Fruit fly (Drosophila melanogaster) whole organism, embryonic: ENCODE results near the gene CG44174.
A peak's percentile ranks its signal among the peaks of the same experiment; 100 is the strongest.

Source experiments
- C15 ChIP-seq: fragments of 200-800 bp; sonication (Bioruptor generic); IDR thresholded peaks from 3 replicates; pipeline ENCODE4 v1.3.6; 2022; ENCODE audit warnings: missing biosample characterization, missing genetic modification characterization
- CG10147 ChIP-seq: fragments of 200-800 bp; sonication (Bioruptor generic); optimal IDR thresholded peaks from 2 replicates; lab custom pipeline; 2019; ENCODE audit warnings: missing biosample characterization, mild to moderate bottlenecking, missing genetic modification characterization, moderate library complexity
- CG10959 ChIP-seq: fragments of 200-800 bp; sonication (Bioruptor generic); IDR thresholded peaks from 2 replicates; pipeline ENCODE4 v1.3.6; 2022; ENCODE audit warnings: missing biosample characterization, missing genetic modification characterization
- CG11398 ChIP-seq: fragments of 200-800 bp; sonication (Bioruptor generic); optimal IDR thresholded peaks from 2 replicates; lab custom pipeline; 2016; ENCODE audit warnings: missing biosample characterization, missing genetic modification characterization
- CG12744 ChIP-seq: fragments of 200-800 bp; sonication (Bioruptor generic); optimal IDR thresholded peaks from 2 replicates; lab custom pipeline; 2016; ENCODE audit warnings: missing biosample characterization, missing genetic modification characterization
- CG1602 ChIP-seq: fragments of 200-800 bp; sonication (Bioruptor generic); optimal IDR thresholded peaks from 3 replicates; lab custom pipeline; 2016; ENCODE audit warnings: missing biosample characterization, missing genetic modification characterization
- CG16863 ChIP-seq: fragments of 200-800 bp; sonication (Bioruptor generic); optimal IDR thresholded peaks from 3 replicates; lab custom pipeline; 2016; ENCODE audit warnings: missing biosample characterization, missing genetic modification characterization
- CG17186 ChIP-seq: fragments of 200-800 bp; sonication (Bioruptor generic); optimal IDR thresholded peaks from 3 replicates; lab custom pipeline; 2017; ENCODE audit warnings: missing biosample characterization, missing genetic modification reagents, missing genetic modification characterization
- CG17802 ChIP-seq: fragments of 200-800 bp; sonication (Bioruptor generic); optimal IDR thresholded peaks from 2 replicates; lab custom pipeline; 2018; ENCODE audit warnings: missing biosample characterization, mild to moderate bottlenecking, missing genetic modification characterization, moderate library complexity
- CG1792 ChIP-seq: fragments of 200-800 bp; sonication (Bioruptor generic); optimal IDR thresholded peaks from 2 replicates; lab custom pipeline; 2016; ENCODE audit warnings: missing biosample characterization, missing genetic modification characterization
- CG18011 ChIP-seq: fragments of 200-800 bp; sonication (Bioruptor generic); optimal IDR thresholded peaks from 2 replicates; lab custom pipeline; 2017; ENCODE audit warnings: missing biosample characterization, missing genetic modification characterization, mild to moderate bottlenecking, moderate library complexity, missing genotype
- CG2116 ChIP-seq: fragments of 200-800 bp; sonication (Bioruptor generic); optimal IDR thresholded peaks from 3 replicates; lab custom pipeline; 2018; ENCODE audit warnings: missing biosample characterization, mild to moderate bottlenecking, missing genetic modification characterization
- CG3065 ChIP-seq: fragments of 200-800 bp; sonication (Bioruptor generic); optimal IDR thresholded peaks from 2 replicates; lab custom pipeline; 2016; ENCODE audit warnings: missing biosample characterization, missing genetic modification characterization
- CG31388 ChIP-seq: fragments of 200-800 bp; sonication (Bioruptor generic); optimal IDR thresholded peaks from 2 replicates; lab custom pipeline; 2016; ENCODE audit warnings: missing biosample characterization, missing genetic modification characterization
- CG34422 ChIP-seq: fragments of 200-800 bp; sonication (Bioruptor generic); IDR thresholded peaks from 3 replicates; pipeline ENCODE4 v1.3.6; 2022; ENCODE audit warnings: missing biosample characterization, missing genetic modification characterization
- CG3995 ChIP-seq: fragments of 200-800 bp; sonication (Bioruptor generic); optimal IDR thresholded peaks from 3 replicates; lab custom pipeline; 2016; ENCODE audit warnings: missing biosample characterization, missing genetic modification characterization
- CG43689 ChIP-seq: fragments of 200-800 bp; sonication (Bioruptor generic); IDR thresholded peaks from 2 replicates; pipeline ENCODE4 v1.3.6; 2022; ENCODE audit warnings: missing biosample characterization, missing genetic modification characterization
- CG6765 ChIP-seq: fragments of 200-800 bp; sonication (Bioruptor generic); optimal IDR thresholded peaks from 3 replicates; lab custom pipeline; 2017; ENCODE audit warnings: missing biosample characterization, mild to moderate bottlenecking, missing genetic modification characterization
- CTCF ChIP-seq: fragments of 200-800 bp; sonication (Bioruptor generic); optimal IDR thresholded peaks from 2 replicates; lab custom pipeline; 2017; ENCODE audit warnings: missing biosample characterization, mild to moderate bottlenecking, missing genetic modification characterization, moderate library complexity
- Camta ChIP-seq: fragments of 200-800 bp; sonication (Bioruptor generic); optimal IDR thresholded peaks from 2 replicates; lab custom pipeline; 2016; ENCODE audit warnings: missing biosample characterization, missing genetic modification characterization
- Dbx ChIP-seq: fragments of 200-800 bp; sonication (Bioruptor generic); IDR thresholded peaks from 3 replicates; pipeline ENCODE4 v1.3.6; 2022; ENCODE audit warnings: missing biosample characterization, missing genetic modification characterization
- Doc3 ChIP-seq: fragments of 200-800 bp; sonication (Bioruptor generic); IDR thresholded peaks from 3 replicates; pipeline ENCODE4 v1.3.6; 2022; ENCODE audit warnings: missing biosample characterization, missing genetic modification characterization; ENCODE audit not compliant: partially characterized antibody
- Gug ChIP-seq: fragments of 200-800 bp; sonication (Bioruptor generic); IDR thresholded peaks from 4 replicates; pipeline ENCODE4 v1.3.6; 2022; ENCODE audit warnings: missing biosample characterization, missing genetic modification characterization
- Hmx ChIP-seq: fragments of 200-800 bp; sonication (Bioruptor generic); optimal IDR thresholded peaks from 2 replicates; lab custom pipeline; 2016; ENCODE audit warnings: missing biosample characterization, missing genetic modification characterization
- Hr78 ChIP-seq, 2 experiments: fragments of 200-800 bp in 1 of 2; fragments of >200 bp in 1 of 2; sonication (Bioruptor generic) in 1 of 2; optimal IDR thresholded peaks; 2 replicates each; lab custom pipeline; 2017 to 2019; ENCODE audit warnings: missing biosample characterization in 2 of 2, missing genetic modification characterization in 2 of 2, mild to moderate bottlenecking in 1 of 2, moderate library complexity in 1 of 2
- Lhr ChIP-seq: fragments of 200-800 bp; sonication (Bioruptor generic); optimal IDR thresholded peaks from 3 replicates; lab custom pipeline; 2017; ENCODE audit warnings: mild to moderate bottlenecking, missing biosample characterization, missing genetic modification reagents, missing genetic modification characterization
- Myb ChIP-seq: fragments of 200-800 bp; sonication (Bioruptor generic); optimal IDR thresholded peaks from 2 replicates; lab custom pipeline; 2016; ENCODE audit warnings: missing biosample characterization, missing genetic modification characterization
- NC2α ChIP-seq: fragments of 200-800 bp; sonication (Bioruptor generic); optimal IDR thresholded peaks from 2 replicates; lab custom pipeline; 2016; ENCODE audit warnings: missing biosample characterization, missing genetic modification characterization
- NFAT ChIP-seq: fragments of 200-800 bp; sonication (Bioruptor generic); IDR thresholded peaks from 2 replicates; pipeline ENCODE4 v1.3.6; 2022; ENCODE audit warnings: missing biosample characterization, missing genetic modification characterization
- Rfx ChIP-seq: fragments of 200-800 bp; sonication (Bioruptor generic); IDR thresholded peaks from 2 replicates; pipeline ENCODE4 v1.3.6; 2022; ENCODE audit warnings: missing biosample characterization, missing genetic modification characterization
- Six4 ChIP-seq: fragments of 200-800 bp; sonication (Bioruptor generic); optimal IDR thresholded peaks from 2 replicates; lab custom pipeline; 2016; ENCODE audit warnings: missing biosample characterization, missing genetic modification characterization
- Vsx1 ChIP-seq: fragments of 200-800 bp; sonication (Bioruptor generic); optimal IDR thresholded peaks from 2 replicates; lab custom pipeline; 2017; ENCODE audit warnings: missing biosample characterization, mild to moderate bottlenecking, missing genetic modification characterization, missing genetic modification reagents
- amos ChIP-seq: fragments of 200-800 bp; sonication (Bioruptor generic); IDR thresholded peaks from 2 replicates; pipeline ENCODE4 v1.3.6; 2022; ENCODE audit warnings: missing biosample characterization, missing genetic modification characterization; ENCODE audit not compliant: partially characterized antibody
- cad ChIP-seq: fragments of >200 bp; optimal IDR thresholded peaks from 2 replicates; lab custom pipeline; 2017; ENCODE audit warnings: missing biosample characterization, missing genetic modification characterization
- chn ChIP-seq: fragments of 200-800 bp; sonication (Bioruptor generic); optimal IDR thresholded peaks from 2 replicates; lab custom pipeline; 2016; ENCODE audit warnings: missing biosample characterization, missing genetic modification characterization
- danr ChIP-seq: fragments of 200-800 bp; sonication (Bioruptor generic); IDR thresholded peaks from 2 replicates; pipeline ENCODE4 v1.3.6; 2022; ENCODE audit warnings: missing biosample characterization, missing genetic modification characterization
- dpn ChIP-seq, 2 experiments: fragments of 200-800 bp; sonication (Bioruptor generic); optimal IDR thresholded peaks; 3 replicates each; lab custom pipeline; 2016; ENCODE audit warnings: missing biosample characterization in 2 of 2, missing genetic modification characterization in 2 of 2
- en ChIP-seq: fragments of 200-800 bp; sonication (Bioruptor generic); optimal IDR thresholded peaks from 2 replicates; lab custom pipeline; 2016; ENCODE audit warnings: missing biosample characterization, missing genetic modification characterization
- fd96Cb ChIP-seq: fragments of 200-800 bp; sonication (Bioruptor generic); optimal IDR thresholded peaks from 2 replicates; lab custom pipeline; 2018; ENCODE audit warnings: missing biosample characterization, mild to moderate bottlenecking, missing genetic modification characterization, moderate library complexity
- ftz-f1 ChIP-seq: fragments of 200-800 bp; sonication (Bioruptor generic); optimal IDR thresholded peaks from 2 replicates; lab custom pipeline; 2016; ENCODE audit warnings: missing biosample characterization, missing genetic modification characterization
- grau ChIP-seq: fragments of 200-800 bp; optimal IDR thresholded peaks from 3 replicates; lab custom pipeline; 2019; ENCODE audit warnings: missing biosample characterization, mild to moderate bottlenecking, missing genetic modification characterization, moderate library complexity
- inv ChIP-seq: fragments of 200-800 bp; sonication (Bioruptor generic); IDR thresholded peaks from 2 replicates; pipeline ENCODE4 v1.3.6; 2022; ENCODE audit warnings: missing biosample characterization, missing genetic modification characterization; ENCODE audit not compliant: partially characterized antibody
- klu ChIP-seq: fragments of 200-800 bp; sonication (Bioruptor generic); IDR thresholded peaks from 2 replicates; pipeline ENCODE4 v1.3.6; 2022; ENCODE audit warnings: missing biosample characterization, missing genetic modification characterization
- kni ChIP-seq: fragments of 200-800 bp; sonication (Bioruptor generic); optimal IDR thresholded peaks from 3 replicates; lab custom pipeline; 2017; ENCODE audit warnings: mild to moderate bottlenecking, missing biosample characterization, missing genetic modification reagents, missing genetic modification characterization
- lmd ChIP-seq: fragments of 200-800 bp; sonication (Bioruptor generic); IDR thresholded peaks from 2 replicates; pipeline ENCODE4 v1.3.6; 2022; ENCODE audit warnings: missing biosample characterization, missing genetic modification characterization
- nau ChIP-seq: fragments of 200-800 bp; sonication (Bioruptor generic); optimal IDR thresholded peaks from 3 replicates; lab custom pipeline; 2017; ENCODE audit warnings: missing biosample characterization, mild to moderate bottlenecking, missing genetic modification characterization, missing genetic modification reagents
- ranshi ChIP-seq: fragments of 200-800 bp; sonication (Bioruptor generic); IDR thresholded peaks from 2 replicates; pipeline ENCODE4 v1.3.6; 2022; ENCODE audit warnings: missing biosample characterization, missing genetic modification characterization
- repo ChIP-seq: fragments of 200-800 bp; sonication (Bioruptor generic); optimal IDR thresholded peaks from 2 replicates; lab custom pipeline; 2016; ENCODE audit warnings: missing biosample characterization, missing genetic modification characterization
- salm ChIP-seq: fragments of 200-800 bp; sonication (Bioruptor generic); optimal IDR thresholded peaks from 2 replicates; lab custom pipeline; 2018; ENCODE audit warnings: missing biosample characterization, mild to moderate bottlenecking, missing genetic modification characterization
- slp2 ChIP-seq: fragments of 200-800 bp; sonication (Bioruptor generic); optimal IDR thresholded peaks from 2 replicates; lab custom pipeline; 2016; ENCODE audit warnings: missing biosample characterization, missing genetic modification characterization
- sob ChIP-seq: fragments of 200-800 bp; sonication (Bioruptor generic); IDR thresholded peaks from 2 replicates; pipeline ENCODE4 v1.3.6; 2022; ENCODE audit warnings: missing biosample characterization, missing genetic modification characterization
- wor ChIP-seq: fragments of 200-800 bp; sonication (Bioruptor generic); IDR thresholded peaks from 2 replicates; pipeline ENCODE4 v1.3.6; 2022; ENCODE audit warnings: missing biosample characterization, missing genetic modification characterization

Gene CG44174

dm6 chr3R:19321457-19322172 lies 24.1 kb upstream of the CG44174 start (continued):
- TF ChIP-seq Rfx (GFP tag; lab: Robert Waterston, UW): no peak
- TF ChIP-seq lmd (GFP tag; lab: Robert Waterston, UW): no peak
- TF ChIP-seq klu (GFP tag; lab: Robert Waterston, UW): no peak
- no peak for TF ChIP-seq CG6765 (GFP tag; lab: Kevin White, UChicago)
- no peak for TF ChIP-seq chn (GFP tag; lab: Kevin White, UChicago)
- TF ChIP-seq CG12744: no peak
- no peak for TF ChIP-seq nau (GFP tag; lab: Kevin White, UChicago)
- no peak for TF ChIP-seq Dbx (GFP tag; lab: Robert Waterston, UW)
- no peak for TF ChIP-seq sob (GFP tag; lab: Robert Waterston, UW)
- TF ChIP-seq wor (GFP tag; lab: Robert Waterston, UW): no peak
- no peak for TF ChIP-seq fd96Cb (tag; lab: Kevin White, UChicago)
- TF ChIP-seq Hr78 (GFP tag; optimal IDR thresholded peaks at IDR 0.05; lab: Kevin White, UChicago): no peak
- TF ChIP-seq CG2116 (GFP tag; lab: Kevin White, UChicago): no peak
- TF ChIP-seq inv (GFP tag; lab: Robert Waterston, UW): no peak
- TF ChIP-seq Hmx (GFP tag; lab: Kevin White, UChicago): no peak
- no peak for TF ChIP-seq CG10147 (GFP tag; lab: Kevin White, UChicago)
- no peak for TF ChIP-seq NFAT (GFP tag; lab: Robert Waterston, UW)
- no peak for TF ChIP-seq CTCF (GFP tag; lab: Kevin White, UChicago)
- no peak for TF ChIP-seq CG34422
- no peak for TF ChIP-seq CG31388 (GFP tag; lab: Kevin White, UChicago)
- no peak for TF ChIP-seq CG16863
- no peak for TF ChIP-seq Lhr (GFP tag; lab: Kevin White, UChicago)
- TF ChIP-seq Camta: no peak
- TF ChIP-seq NC2α (GFP tag; lab: Kevin White, UChicago): no peak
- peak; percentile 23 for TF ChIP-seq CG3995 (GFP tag; lab: Kevin White, UChicago)
- TF ChIP-seq Myb: no peak
- no peak for TF ChIP-seq CG11398
- TF ChIP-seq amos (GFP tag; lab: Robert Waterston, UW): no peak
- TF ChIP-seq dpn (GFP tag; optimal IDR thresholded peaks at IDR 0.05; lab: Kevin White, UChicago): no peak
- no peak for TF ChIP-seq CG18011 (GFP tag; lab: Kevin White, UChicago)
- no peak for TF ChIP-seq ftz-f1 (GFP tag; lab: Kevin White, UChicago)
- TF ChIP-seq CG10959 (GFP tag; lab: Robert Waterston, UW): no peak
- no peak for TF ChIP-seq CG1792 (GFP tag; lab: Kevin White, UChicago)
- TF ChIP-seq CG1602 (GFP tag; lab: Kevin White, UChicago): no peak
- TF ChIP-seq C15: no peak
- TF ChIP-seq Gug: no peak
- no peak for TF ChIP-seq CG3065 (GFP tag; lab: Kevin White, UChicago)
- no peak for TF ChIP-seq salm (tag; lab: Kevin White, UChicago)
- TF ChIP-seq kni (GFP tag; lab: Kevin White, UChicago): peak; percentile 87
- no peak for TF ChIP-seq grau
- TF ChIP-seq repo (GFP tag; lab: Kevin White, UChicago): no peak
- TF ChIP-seq CG43689 (GFP tag; lab: Robert Waterston, UW): no peak
- TF ChIP-seq CG17186: no peak
- TF ChIP-seq en: no peak
- TF ChIP-seq ranshi (GFP tag; lab: Robert Waterston, UW): no peak
- TF ChIP-seq Six4 (GFP tag; lab: Kevin White, UChicago): no peak
- TF ChIP-seq slp2 (GFP tag; lab: Kevin White, UChicago): no peak
- no peak for TF ChIP-seq cad
- no peak for TF ChIP-seq danr (GFP tag; lab: Robert Waterston, UW)
- peak; percentile 54; the same call in 1 of the 3 replicates for TF ChIP-seq Doc3
- no peak for TF ChIP-seq CG17802 (tag; lab: Kevin White, UChicago)
- no peak for TF ChIP-seq Vsx1
